Fruit fly (Drosophila melanogaster): ENCODE results near the gene ogre.

DNA sequence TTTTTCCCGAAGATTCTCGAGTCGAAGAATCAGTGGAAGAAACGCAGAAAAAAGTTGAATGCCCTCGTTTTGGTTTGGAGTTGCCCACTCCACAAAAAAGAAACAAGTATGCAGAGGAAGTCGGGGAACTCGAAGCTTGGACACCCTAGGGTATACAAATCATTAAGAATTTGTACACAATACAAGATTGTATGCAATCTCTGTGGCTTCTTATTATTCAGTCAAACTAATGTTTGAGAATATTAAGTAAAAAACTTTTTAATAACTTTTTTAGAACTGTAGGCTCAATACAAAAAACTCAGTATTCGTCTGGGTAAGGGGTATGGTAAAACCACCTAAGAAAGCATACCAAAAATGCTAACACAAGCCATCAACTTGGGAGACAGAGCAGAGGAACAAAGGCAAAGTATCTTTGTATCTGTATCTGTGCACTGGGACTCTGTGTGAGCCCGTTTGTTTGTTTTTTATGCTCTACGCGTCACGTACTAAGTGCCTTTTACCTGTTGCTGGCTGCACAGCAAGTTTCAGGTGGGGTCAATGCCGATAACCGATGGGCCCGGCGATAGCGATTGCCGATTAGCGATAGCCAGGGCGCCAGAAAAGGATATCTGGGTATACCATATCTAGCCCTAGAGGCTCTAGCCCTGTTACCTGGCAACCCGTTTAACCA, 5.8 kb downstream of the ogre start:
- no peak for TF ChIP-seq psq (optimal IDR thresholded peaks at IDR 0.05)
- no peak for TF ChIP-seq Dll (optimal IDR thresholded peaks at IDR 0.05)
- no peak for TF ChIP-seq CG8478 (optimal IDR thresholded peaks at IDR 0.05)

Data from whole organism.